Fruit fly (Drosophila melanogaster) whole organism, embryonic: Measurements from ENCODE around the gene Cyt-c1L.

Experiments
- CG10431 ChIP-seq: fragments of 200-800 bp; sonication (Bioruptor generic); optimal IDR thresholded peaks from 3 replicates; lab custom pipeline; 2018; ENCODE audit warnings: missing biosample characterization, mild to moderate bottlenecking, missing genetic modification characterization
- CG12155 ChIP-seq: fragments of 200-800 bp; sonication (Bioruptor generic); optimal IDR thresholded peaks from 3 replicates; lab custom pipeline; 2016; ENCODE audit warnings: missing biosample characterization, missing genetic modification characterization
- CG12219 ChIP-seq: fragments of 200-800 bp; sonication (Bioruptor generic); optimal IDR thresholded peaks from 3 replicates; lab custom pipeline; 2018; ENCODE audit warnings: missing biosample characterization, mild to moderate bottlenecking, missing genetic modification characterization
- CG13624 ChIP-seq: fragments of 200-800 bp; sonication (Bioruptor generic); optimal IDR thresholded peaks from 2 replicates; lab custom pipeline; 2016; ENCODE audit warnings: missing biosample characterization, missing genetic modification characterization
- CG13775 ChIP-seq: fragments of 200-800 bp; sonication (Bioruptor generic); optimal IDR thresholded peaks from 3 replicates; lab custom pipeline; 2017; ENCODE audit warnings: missing biosample characterization, mild to moderate bottlenecking, missing genetic modification characterization
- CG14860 ChIP-seq: fragments of 200-800 bp; sonication (Bioruptor generic); IDR thresholded peaks from 3 replicates; pipeline ENCODE4 v1.3.6; 2022; ENCODE audit warnings: missing biosample characterization, missing genetic modification characterization; ENCODE audit not compliant: partially characterized antibody
- CG15073 ChIP-seq: fragments of 200-800 bp; sonication (Bioruptor generic); optimal IDR thresholded peaks from 2 replicates; lab custom pipeline; 2016; ENCODE audit warnings: missing biosample characterization, missing genetic modification characterization
- CG17328 ChIP-seq: fragments of 200-800 bp; sonication (Bioruptor generic); IDR thresholded peaks from 2 replicates; pipeline ENCODE4 v1.3.6; 2022; ENCODE audit warnings: missing biosample characterization, missing genetic modification characterization
- CG17802 ChIP-seq: fragments of 200-800 bp; sonication (Bioruptor generic); optimal IDR thresholded peaks from 2 replicates; lab custom pipeline; 2018; ENCODE audit warnings: missing biosample characterization, mild to moderate bottlenecking, missing genetic modification characterization, moderate library complexity
- CG17912 ChIP-seq: fragments of 200-800 bp; sonication (Bioruptor generic); optimal IDR thresholded peaks from 2 replicates; lab custom pipeline; 2018; ENCODE audit warnings: missing biosample characterization, mild to moderate bottlenecking, missing genetic modification characterization
- CG18599 ChIP-seq: fragments of 200-800 bp; sonication (Bioruptor generic); optimal IDR thresholded peaks from 3 replicates; lab custom pipeline; 2017; ENCODE audit warnings: missing biosample characterization, missing genetic modification characterization, mild to moderate bottlenecking, moderate library complexity, missing genetic modification reagents
- CG30020 ChIP-seq: fragments of 200-800 bp; optimal IDR thresholded peaks from 2 replicates; lab custom pipeline; 2019; ENCODE audit warnings: missing biosample characterization, mild to moderate bottlenecking, missing genetic modification characterization, moderate library complexity
- CG3065 ChIP-seq: fragments of 200-800 bp; sonication (Bioruptor generic); optimal IDR thresholded peaks from 2 replicates; lab custom pipeline; 2016; ENCODE audit warnings: missing biosample characterization, missing genetic modification characterization
- CG31388 ChIP-seq: fragments of 200-800 bp; sonication (Bioruptor generic); optimal IDR thresholded peaks from 2 replicates; lab custom pipeline; 2016; ENCODE audit warnings: missing biosample characterization, missing genetic modification characterization
- CG31441 ChIP-seq: fragments of 200-800 bp; sonication (Bioruptor generic); IDR thresholded peaks from 2 replicates; pipeline ENCODE4 v1.3.6; 2022; ENCODE audit warnings: missing biosample characterization, missing genetic modification characterization
- CG32532 ChIP-seq: fragments of 200-800 bp; sonication (Bioruptor generic); IDR thresholded peaks from 2 replicates; pipeline ENCODE4 v1.3.6; 2022; ENCODE audit warnings: missing biosample characterization, missing genetic modification characterization
- CG34224 ChIP-seq: fragments of 200-800 bp; sonication (Bioruptor generic); IDR thresholded peaks from 3 replicates; pipeline ENCODE4 v1.3.6; 2022; ENCODE audit warnings: missing biosample characterization, missing genetic modification characterization; ENCODE audit not compliant: partially characterized antibody
- CG6689 ChIP-seq: fragments of 200-800 bp; sonication (Bioruptor generic); IDR thresholded peaks from 2 replicates; pipeline ENCODE4 v1.3.6; 2022; ENCODE audit warnings: missing biosample characterization, missing genetic modification characterization
- CG7271 ChIP-seq: fragments of 200-800 bp; sonication (Bioruptor generic); optimal IDR thresholded peaks from 2 replicates; lab custom pipeline; 2018; ENCODE audit warnings: missing biosample characterization, mild to moderate bottlenecking, missing genetic modification characterization, moderate library complexity
- CG8765 ChIP-seq: fragments of 200-800 bp; sonication (Bioruptor generic); IDR thresholded peaks from 2 replicates; pipeline ENCODE4 v1.3.6; 2022; ENCODE audit warnings: missing biosample characterization, missing genetic modification characterization
- CG9437 ChIP-seq: fragments of 200-800 bp; sonication (Bioruptor generic); optimal IDR thresholded peaks from 2 replicates; lab custom pipeline; 2018; ENCODE audit warnings: missing biosample characterization, mild to moderate bottlenecking, missing genetic modification characterization
- D19B ChIP-seq: fragments of 200-800 bp; sonication (Bioruptor generic); optimal IDR thresholded peaks from 2 replicates; lab custom pipeline; 2017; ENCODE audit warnings: missing biosample characterization, mild to moderate bottlenecking, missing genetic modification characterization
- Dek ChIP-seq: fragments of 200-800 bp; sonication (Bioruptor generic); optimal IDR thresholded peaks from 3 replicates; lab custom pipeline; 2019; ENCODE audit warnings: missing biosample characterization, mild to moderate bottlenecking, missing genetic modification characterization, moderate library complexity
- Drgx ChIP-seq: fragments of 200-800 bp; sonication (Bioruptor generic); IDR thresholded peaks from 2 replicates; pipeline ENCODE4 v1.3.6; 2022; ENCODE audit warnings: missing biosample characterization, missing genetic modification characterization
- H15 ChIP-seq: fragments of 200-800 bp; sonication (Bioruptor generic); IDR thresholded peaks from 3 replicates; pipeline ENCODE4 v1.3.6; 2022; ENCODE audit warnings: missing biosample characterization, missing genetic modification characterization
- Hand ChIP-seq: fragments of 200-800 bp; sonication (Bioruptor generic); optimal IDR thresholded peaks from 2 replicates; lab custom pipeline; 2017; ENCODE audit warnings: mild to moderate bottlenecking, missing biosample characterization, missing genetic modification reagents, missing genetic modification characterization
- Hr39 ChIP-seq: fragments of >200 bp; optimal IDR thresholded peaks from 2 replicates; lab custom pipeline; 2017
- MBD-R2 ChIP-seq: fragments of 200-800 bp; sonication (Bioruptor generic); IDR thresholded peaks from 2 replicates; pipeline ENCODE4 v1.3.6; 2022; ENCODE audit warnings: missing biosample characterization, missing genetic modification characterization
- NC2α ChIP-seq: fragments of 200-800 bp; sonication (Bioruptor generic); optimal IDR thresholded peaks from 2 replicates; lab custom pipeline; 2016; ENCODE audit warnings: missing biosample characterization, missing genetic modification characterization
- Rfx ChIP-seq: fragments of 200-800 bp; sonication (Bioruptor generic); IDR thresholded peaks from 2 replicates; pipeline ENCODE4 v1.3.6; 2022; ENCODE audit warnings: missing biosample characterization, missing genetic modification characterization
- amos ChIP-seq: fragments of 200-800 bp; sonication (Bioruptor generic); IDR thresholded peaks from 2 replicates; pipeline ENCODE4 v1.3.6; 2022; ENCODE audit warnings: missing biosample characterization, missing genetic modification characterization; ENCODE audit not compliant: partially characterized antibody
- ash1 ChIP-seq: fragments of 200-800 bp; sonication (Bioruptor generic); optimal IDR thresholded peaks from 2 replicates; lab custom pipeline; 2018; ENCODE audit warnings: missing biosample characterization, mild to moderate bottlenecking, missing genetic modification characterization
- bsh ChIP-seq, 2 experiments: fragments of 200-800 bp; sonication (Bioruptor generic); optimal IDR thresholded peaks; 2 replicates each; lab custom pipeline; 2017 to 2018; ENCODE audit warnings: mild to moderate bottlenecking in 2 of 2, missing biosample characterization in 2 of 2, missing genetic modification characterization in 2 of 2, moderate library complexity in 1 of 2
- btn ChIP-seq: fragments of 200-800 bp; sonication (Bioruptor generic); optimal IDR thresholded peaks from 2 replicates; lab custom pipeline; 2016; ENCODE audit warnings: missing biosample characterization, missing genetic modification characterization
- dan ChIP-seq: fragments of 200-800 bp; sonication (Bioruptor generic); IDR thresholded peaks from 2 replicates; pipeline ENCODE4 v1.3.6; 2022; ENCODE audit warnings: missing biosample characterization, missing genetic modification characterization
- gem ChIP-seq: fragments of 200-800 bp; sonication (Bioruptor generic); optimal IDR thresholded peaks from 2 replicates; lab custom pipeline; 2019; ENCODE audit warnings: missing biosample characterization, mild to moderate bottlenecking, missing genetic modification characterization, moderate library complexity
- grn ChIP-seq: fragments of 200-800 bp; sonication (Bioruptor generic); optimal IDR thresholded peaks from 3 replicates; lab custom pipeline; 2017; ENCODE audit warnings: missing biosample characterization, missing genetic modification characterization
- h ChIP-seq: fragments of >200 bp; optimal IDR thresholded peaks from 2 replicates; lab custom pipeline; 2017
- lab ChIP-seq: fragments of 200-800 bp; sonication (Bioruptor generic); optimal IDR thresholded peaks from 3 replicates; lab custom pipeline; 2017; ENCODE audit warnings: missing biosample characterization, missing genetic modification characterization, mild to moderate bottlenecking, moderate library complexity, missing genetic modification reagents
- mirr ChIP-seq: fragments of 200-800 bp; sonication (Bioruptor generic); optimal IDR thresholded peaks from 3 replicates; lab custom pipeline; 2018; ENCODE audit warnings: missing biosample characterization, mild to moderate bottlenecking, missing genetic modification characterization
- pb ChIP-seq: fragments of 200-800 bp; sonication (Bioruptor generic); optimal IDR thresholded peaks from 3 replicates; lab custom pipeline; 2016; ENCODE audit warnings: missing biosample characterization, missing genetic modification characterization
- pzg ChIP-seq: fragments of 200-800 bp; sonication (Bioruptor generic); optimal IDR thresholded peaks from 3 replicates; lab custom pipeline; 2018; ENCODE audit warnings: missing biosample characterization, mild to moderate bottlenecking, missing genetic modification characterization, moderate library complexity
- ro ChIP-seq: fragments of 200-800 bp; sonication (Bioruptor generic); IDR thresholded peaks from 2 replicates; pipeline ENCODE4 v1.3.6; 2022; ENCODE audit warnings: missing biosample characterization, missing genetic modification characterization
- row ChIP-seq: fragments of 200-800 bp; sonication (Bioruptor generic); IDR thresholded peaks from 3 replicates; pipeline ENCODE4 v1.3.6; 2022; ENCODE audit warnings: missing biosample characterization, missing genetic modification characterization
- slp2 ChIP-seq: fragments of 200-800 bp; sonication (Bioruptor generic); optimal IDR thresholded peaks from 2 replicates; lab custom pipeline; 2016; ENCODE audit warnings: missing biosample characterization, missing genetic modification characterization
- stwl ChIP-seq: fragments of 200-800 bp; sonication (Bioruptor generic); optimal IDR thresholded peaks from 3 replicates; lab custom pipeline; 2018; ENCODE audit warnings: missing biosample characterization, mild to moderate bottlenecking, missing genetic modification characterization, moderate library complexity
- trh ChIP-seq: fragments of 200-800 bp; sonication (Bioruptor generic); optimal IDR thresholded peaks from 2 replicates; lab custom pipeline; 2016; ENCODE audit warnings: missing biosample characterization, missing genetic modification characterization
- vnd ChIP-seq: fragments of 200-800 bp; sonication (Bioruptor generic); IDR thresholded peaks from 3 replicates; pipeline ENCODE4 v1.3.6; 2022; ENCODE audit warnings: missing biosample characterization, missing genetic modification characterization; ENCODE audit not compliant: partially characterized antibody
- zf30C ChIP-seq: fragments of 200-800 bp; sonication (Bioruptor generic); optimal IDR thresholded peaks from 3 replicates; lab custom pipeline; 2018; ENCODE audit warnings: missing biosample characterization, mild to moderate bottlenecking, missing genetic modification characterization

Gene Cyt-c1L

DNA sequence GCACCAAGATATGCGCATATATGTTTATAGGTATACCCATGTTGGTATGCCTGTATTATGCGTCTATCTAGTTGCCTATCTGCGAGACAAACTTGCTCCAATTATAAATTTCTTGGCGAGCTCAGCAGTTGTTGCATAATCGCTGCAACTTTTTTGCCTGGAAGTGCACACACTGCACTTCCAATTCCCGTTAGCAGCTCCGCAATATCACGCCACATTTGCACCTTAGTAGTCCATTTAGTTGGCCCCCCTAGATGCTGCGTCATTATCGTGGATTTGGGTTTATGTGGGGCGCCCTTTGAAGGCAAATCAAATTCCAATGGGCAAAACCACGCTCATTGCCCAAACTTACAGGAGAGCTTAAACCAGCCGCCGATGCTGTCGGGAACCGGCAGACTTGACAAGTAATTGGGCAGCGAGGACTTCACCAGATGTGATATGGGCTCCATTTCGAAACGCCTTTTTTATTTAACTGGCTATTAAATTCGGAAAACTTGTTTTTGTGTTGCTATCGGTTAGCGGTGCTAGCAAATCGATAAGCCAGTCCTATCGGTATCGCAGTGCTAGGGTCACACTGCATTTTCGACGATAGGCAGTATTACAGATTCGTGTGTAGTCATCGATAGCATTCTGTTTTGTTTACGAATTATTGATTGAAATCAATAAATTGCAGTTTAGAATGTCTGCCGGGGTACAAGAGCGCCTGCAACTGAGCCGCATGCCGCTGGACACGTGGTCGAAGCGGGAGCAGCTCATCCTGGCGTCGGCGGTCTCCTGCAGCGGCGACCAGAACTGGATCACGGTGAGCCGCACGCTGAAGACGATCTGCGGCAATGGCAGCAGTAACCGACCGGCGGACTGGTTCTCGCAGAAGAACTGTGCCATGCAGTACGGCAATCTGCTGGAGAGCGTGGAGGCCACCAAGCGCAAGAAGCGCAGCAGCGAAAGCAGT, 19.2 kb upstream of the Cyt-c1L start, which contains the start of the genes Cisd2 and Brd8 (continued):
- no peak for TF ChIP-seq CG13775 (GFP tag; lab: Kevin White, UChicago)
- TF ChIP-seq CG8765 (GFP tag; lab: Robert Waterston, UW), result no peak
- peak; percentile 31; the same call in 1 of the 3 replicates for TF ChIP-seq row (GFP tag; lab: Robert Waterston, UW)
- TF ChIP-seq MBD-R2 (GFP tag; lab: Robert Waterston, UW), result peak; percentile 93
- TF ChIP-seq lab (GFP tag; lab: Kevin White, UChicago), result no peak
- TF ChIP-seq CG13624 (GFP tag; lab: Kevin White, UChicago), result peak; percentile 31
- TF ChIP-seq dan (GFP tag; lab: Robert Waterston, UW), result no peak
- TF ChIP-seq Hand (GFP tag; lab: Kevin White, UChicago), result no peak
- no peak for TF ChIP-seq ro (GFP tag; lab: Robert Waterston, UW)
- TF ChIP-seq CG18599 (GFP tag; lab: Kevin White, UChicago), result no peak
- peak; percentile 21; the same call in 1 of the 2 replicates for TF ChIP-seq Rfx (GFP tag; lab: Robert Waterston, UW)
- no peak for TF ChIP-seq CG15073 (GFP tag; lab: Kevin White, UChicago)
- TF ChIP-seq CG3065, result no peak
- TF ChIP-seq pb, result no peak
- no peak for TF ChIP-seq slp2
- no peak for TF ChIP-seq NC2α (GFP tag; lab: Kevin White, UChicago)
- TF ChIP-seq btn (GFP tag; lab: Kevin White, UChicago), result no peak
- no peak for TF ChIP-seq trh (GFP tag; lab: Kevin White, UChicago)
- TF ChIP-seq ash1 (GFP tag; lab: Kevin White, UChicago), result no peak
- TF ChIP-seq D19B (GFP tag; lab: Kevin White, UChicago), result no peak
- TF ChIP-seq mirr, result peak; percentile 12
- TF ChIP-seq CG12219, result no peak
- TF ChIP-seq stwl (tag; lab: Kevin White, UChicago), result peak; percentile 90
- no peak for TF ChIP-seq H15
- TF ChIP-seq CG6689, result no peak
- TF ChIP-seq Drgx, result no peak
- peak; percentile 93 for TF ChIP-seq vnd (GFP tag; lab: Robert Waterston, UW)
- peak; percentile 96 for TF ChIP-seq CG14860 (GFP tag; lab: Robert Waterston, UW)
- TF ChIP-seq bsh (GFP tag; optimal IDR thresholded peaks at IDR 0.05; lab: Kevin White, UChicago), result no peak
- no peak for TF ChIP-seq h (lab: Kevin White, UChicago)
- TF ChIP-seq CG32532 (GFP tag; lab: Robert Waterston, UW), result no peak
- TF ChIP-seq zf30C, result no peak
- no peak for TF ChIP-seq CG17912 (GFP tag; lab: Kevin White, UChicago)
- no peak for TF ChIP-seq CG9437 (GFP tag; lab: Kevin White, UChicago)
- peak; percentile 91 for TF ChIP-seq pzg (GFP tag; lab: Kevin White, UChicago)
- TF ChIP-seq gem (tag; lab: Kevin White, UChicago), result no peak
- TF ChIP-seq CG31441 (GFP tag; lab: Robert Waterston, UW), result no peak
- TF ChIP-seq grn (GFP tag; lab: Kevin White, UChicago), result peak; percentile 29
- no peak for TF ChIP-seq CG12155 (GFP tag; lab: Kevin White, UChicago)
- no peak for TF ChIP-seq CG31388
- no peak for TF ChIP-seq Hr39 (lab: Kevin White, UChicago)
- TF ChIP-seq CG17802, result no peak
- no peak for TF ChIP-seq CG10431 (GFP tag; lab: Kevin White, UChicago)
- TF ChIP-seq CG30020, result peak; percentile 29
- TF ChIP-seq Dek (tag; lab: Kevin White, UChicago), result no peak
- peak; percentile 96 for TF ChIP-seq amos (GFP tag; lab: Robert Waterston, UW)
- no peak for TF ChIP-seq CG7271 (tag; lab: Kevin White, UChicago)
- no peak for TF ChIP-seq CG17328 (GFP tag; lab: Robert Waterston, UW)
- peak; percentile 98 for TF ChIP-seq CG34224
